Worm (Caenorhabditis elegans) whole organism, young adult: ENCODE data around the gene peb-1.
A peak's percentile ranks its signal among the peaks of the same experiment; 100 is the strongest.

Experiments used
- B0019.2 ChIP-seq: fragments of 200-800 bp; sonication (Bioruptor generic); conservative IDR thresholded peaks from 2 replicates; pipeline ENCODE4 v1.3.6; 2022; ENCODE audit warnings: missing genetic modification reagents, missing genetic modification characterization, missing compliant biosample characterization
- D2030.7 ChIP-seq: fragments of 200-800 bp; sonication (Bioruptor generic); IDR thresholded peaks from 2 replicates; pipeline ENCODE4 v1.3.6; 2022; ENCODE audit warnings: missing genetic modification reagents, missing genetic modification characterization, missing compliant biosample characterization
- F22D6.2 ChIP-seq: sonication (generic microtip); optimal IDR thresholded peaks from 2 replicates; lab custom pipeline; 2016; ENCODE audit warnings: mild to moderate bottlenecking, missing genetic modification characterization, missing compliant biosample characterization
- F23B12.7 ChIP-seq: sonication (generic microtip); optimal IDR thresholded peaks from 2 replicates; lab custom pipeline; 2017; ENCODE audit warnings: missing genetic modification characterization, mild to moderate bottlenecking, missing compliant biosample characterization, antibody characterized with exemption, moderate library complexity; ENCODE audit not compliant: insufficient read depth
- F37B4.10 ChIP-seq: fragments of 200-800 bp; sonication (Bioruptor generic); IDR thresholded peaks from 2 replicates; pipeline ENCODE4 v1.3.6; 2022; ENCODE audit warnings: missing genetic modification characterization, missing compliant biosample characterization
- F39B2.1 ChIP-seq: fragments of 200-800 bp; sonication (Bioruptor generic); IDR thresholded peaks from 2 replicates; pipeline ENCODE4 v1.3.6; 2022; ENCODE audit warnings: missing genetic modification reagents, missing genetic modification characterization, missing compliant biosample characterization
- Y95B8A.8 ChIP-seq: fragments of 200-800 bp; sonication (Bioruptor generic); IDR thresholded peaks from 2 replicates; pipeline ENCODE4 v1.3.6; 2022; ENCODE audit warnings: missing genetic modification reagents, missing genetic modification characterization, missing compliant biosample characterization
- ama-1 ChIP-seq, 3 experiments: fragments of 150-350 bp in 1 of 3; sonication (generic microtip) in 2 of 3; optimal IDR thresholded peaks; 2 replicates each; lab custom pipeline; 2014 to 2018; ENCODE audit warnings: missing biosample characterization in 2 of 3, missing genetic modification characterization in 2 of 3, missing genetic modification reagents in 2 of 3
- aptf-2 ChIP-seq: fragments of 200-800 bp; sonication (Bioruptor generic); conservative IDR thresholded peaks from 2 replicates; pipeline ENCODE4 v1.3.6; 2022; ENCODE audit warnings: missing genetic modification reagents, missing genetic modification characterization, missing compliant biosample characterization
- aptf-3 ChIP-seq: fragments of 200-800 bp; sonication (Bioruptor generic); IDR thresholded peaks from 2 replicates; pipeline ENCODE4 v1.3.6; 2022; ENCODE audit warnings: missing genetic modification characterization, missing compliant biosample characterization
- atf-7 ChIP-seq: sonication (generic microtip); optimal IDR thresholded peaks from 2 replicates; lab custom pipeline; 2017; ENCODE audit warnings: mild to moderate bottlenecking, missing genetic modification characterization, missing compliant biosample characterization
- athp-1 ChIP-seq: sonication (generic microtip); optimal IDR thresholded peaks from 2 replicates; lab custom pipeline; 2017; ENCODE audit warnings: mild to moderate bottlenecking, missing genetic modification characterization, missing compliant biosample characterization
- bed-2 ChIP-seq: fragments of 200-800 bp; sonication (Bioruptor generic); IDR thresholded peaks from 2 replicates; pipeline ENCODE4 v1.3.6; 2022; ENCODE audit warnings: missing genetic modification reagents, missing genetic modification characterization, missing compliant biosample characterization
- cebp-1 ChIP-seq, 2 experiments: fragments of 200-800 bp in 1 of 2; sonication (Bioruptor generic) in 1 of 2; sonication (generic microtip) in 1 of 2; IDR thresholded peaks in 1 of 2; optimal IDR thresholded peaks in 1 of 2; 2 replicates each; pipeline versions ENCODE4 v1.3.6 to Lab custom; 2017 to 2022; ENCODE audit warnings: missing compliant biosample characterization in 2 of 2, missing genetic modification characterization in 2 of 2, mild to moderate bottlenecking in 1 of 2, missing genetic modification reagents in 1 of 2, moderate library complexity in 1 of 2
- ceh-58 ChIP-seq: fragments of 200-800 bp; sonication (Bioruptor generic); IDR thresholded peaks from 2 replicates; pipeline ENCODE4 v1.3.6; 2022; ENCODE audit warnings: missing genetic modification characterization, missing compliant biosample characterization
- ceh-79 ChIP-seq: sonication (generic microtip); optimal IDR thresholded peaks from 2 replicates; lab custom pipeline; 2017; ENCODE audit warnings: mild to moderate bottlenecking, missing genetic modification characterization, missing compliant biosample characterization
- chd-7 ChIP-seq: sonication (generic microtip); optimal IDR thresholded peaks from 2 replicates; lab custom pipeline; 2016; ENCODE audit warnings: mild to moderate bottlenecking, missing genetic modification characterization, moderate library complexity, missing compliant biosample characterization
- dox-1 ChIP-seq: fragments of 200-800 bp; sonication (Bioruptor generic); IDR thresholded peaks from 2 replicates; pipeline ENCODE4 v1.3.6; 2022; ENCODE audit warnings: missing genetic modification reagents, missing genetic modification characterization, missing compliant biosample characterization
- egrh-3 ChIP-seq: fragments of 200-800 bp; sonication (Bioruptor generic); IDR thresholded peaks from 2 replicates; pipeline ENCODE4 v1.3.6; 2022; ENCODE audit warnings: missing genetic modification reagents, missing genetic modification characterization, missing compliant biosample characterization
- him-1 ChIP-seq: sonication (generic microtip); optimal IDR thresholded peaks from 2 replicates; lab custom pipeline; 2016; ENCODE audit warnings: missing genotype, missing genetic modification reagents, missing genetic modification characterization, missing compliant biosample characterization
- hmg-20 ChIP-seq: fragments of 200-800 bp; sonication (Bioruptor generic); IDR thresholded peaks from 2 replicates; pipeline ENCODE4 v1.3.6; 2022; ENCODE audit warnings: missing genetic modification reagents, missing genetic modification characterization, missing compliant biosample characterization
- hrde-1 ChIP-seq: sonication (generic microtip); optimal IDR thresholded peaks from 2 replicates; lab custom pipeline; 2016; ENCODE audit warnings: missing genetic modification characterization, mild to moderate bottlenecking, missing compliant biosample characterization, moderate library complexity, missing genotype, missing genetic modification reagents, borderline replicate concordance
- lag-1 ChIP-seq: fragments of 200-800 bp; sonication (Bioruptor generic); IDR thresholded peaks from 2 replicates; pipeline ENCODE4 v1.3.6; 2022; ENCODE audit warnings: missing genetic modification reagents, missing genetic modification characterization, missing compliant biosample characterization
- let-607 ChIP-seq, 2 experiments: fragments of 200-800 bp in 1 of 2; sonication (Bioruptor generic) in 1 of 2; sonication (generic microtip) in 1 of 2; optimal IDR thresholded peaks; 2 replicates each; lab custom pipeline; 2016 to 2018; ENCODE audit warnings: mild to moderate bottlenecking in 2 of 2, missing compliant biosample characterization in 2 of 2, missing genetic modification characterization in 2 of 2, moderate library complexity in 2 of 2, missing genotype in 1 of 2
- lin-26 ChIP-seq: fragments of 200-800 bp; sonication (Bioruptor generic); IDR thresholded peaks from 2 replicates; pipeline ENCODE4 v1.3.6; 2022; ENCODE audit warnings: missing genetic modification reagents, missing genetic modification characterization, missing compliant biosample characterization
- lin-54 ChIP-seq: fragments of 200-800 bp; sonication (Bioruptor generic); optimal IDR thresholded peaks from 2 replicates; lab custom pipeline; 2018; ENCODE audit warnings: mild to moderate bottlenecking, missing genetic modification characterization, missing compliant biosample characterization
- lir-1 ChIP-seq: fragments of 200-800 bp; sonication (Bioruptor generic); conservative IDR thresholded peaks from 2 replicates; pipeline ENCODE4 v1.3.6; 2022; ENCODE audit warnings: missing genetic modification reagents, missing genetic modification characterization, missing compliant biosample characterization
- madf-10 ChIP-seq: sonication (generic microtip); optimal IDR thresholded peaks from 2 replicates; lab custom pipeline; 2016; ENCODE audit warnings: mild to moderate bottlenecking, missing genetic modification characterization, missing compliant biosample characterization
- mcd-1 ChIP-seq: fragments of 200-800 bp; sonication (Bioruptor generic); IDR thresholded peaks from 2 replicates; pipeline ENCODE4 v1.3.6; 2022; ENCODE audit warnings: missing genetic modification reagents, missing genetic modification characterization, missing compliant biosample characterization
- mel-28 ChIP-seq: sonication (generic microtip); optimal IDR thresholded peaks from 2 replicates; lab custom pipeline; 2016; ENCODE audit warnings: borderline replicate concordance, mild to moderate bottlenecking, missing genetic modification characterization, missing compliant biosample characterization
- nfya-2 ChIP-seq: fragments of 200-800 bp; sonication (Bioruptor generic); IDR thresholded peaks from 2 replicates; pipeline ENCODE4 v1.3.6; 2022; ENCODE audit warnings: missing genetic modification reagents, missing genetic modification characterization, missing compliant biosample characterization
- nhr-120 ChIP-seq: fragments of 200-800 bp; sonication (Bioruptor generic); IDR thresholded peaks from 2 replicates; pipeline ENCODE4 v1.3.6; 2022; ENCODE audit warnings: missing genetic modification characterization, missing compliant biosample characterization
- nhr-90 ChIP-seq: sonication (generic microtip); optimal IDR thresholded peaks from 2 replicates; lab custom pipeline; 2016; ENCODE audit warnings: missing genotype, mild to moderate bottlenecking, missing genetic modification characterization, missing compliant biosample characterization
- pha-4 ChIP-seq: fragments of 150-350 bp; sonication (generic microtip); optimal IDR thresholded peaks from 2 replicates; lab custom pipeline; 2014; ENCODE audit warnings: missing biosample characterization, missing genetic modification reagents, missing genetic modification characterization
- rcor-1 ChIP-seq: fragments of 200-800 bp; sonication (Bioruptor generic); IDR thresholded peaks from 2 replicates; pipeline ENCODE4 v1.3.6; 2022; ENCODE audit warnings: missing genetic modification reagents, missing genetic modification characterization, missing compliant biosample characterization
- rec-8 ChIP-seq, 2 experiments: sonication (generic microtip); optimal IDR thresholded peaks; 2 replicates each; lab custom pipeline; 2016; ENCODE audit warnings: mild to moderate bottlenecking in 2 of 2, missing genetic modification characterization in 2 of 2, missing genetic modification reagents in 2 of 2, missing genotype in 2 of 2, missing biosample characterization in 1 of 2, missing compliant biosample characterization in 1 of 2, moderate library complexity in 1 of 2
- snpc-1.1 ChIP-seq: sonication (generic microtip); optimal IDR thresholded peaks from 2 replicates; lab custom pipeline; 2017; ENCODE audit warnings: missing genetic modification characterization, mild to moderate bottlenecking, missing compliant biosample characterization, antibody characterized with exemption, moderate library complexity, missing genotype, missing genetic modification reagents; ENCODE audit not compliant: insufficient read depth
- snpc-4 ChIP-seq, 5 experiments: fragments of 150-350 bp in 1 of 5; sonication (generic microtip) in 4 of 5; optimal IDR thresholded peaks; 2 replicates each; lab custom pipeline; 2014 to 2018; ENCODE audit warnings: missing genetic modification characterization in 5 of 5, missing biosample characterization in 3 of 5, antibody characterized with exemption in 2 of 5, mild to moderate bottlenecking in 2 of 5, missing compliant biosample characterization in 2 of 5, missing genotype in 2 of 5, moderate library complexity in 2 of 5, missing genetic modification reagents in 1 of 5
- somi-1 ChIP-seq: fragments of 200-800 bp; sonication (Bioruptor generic); optimal IDR thresholded peaks from 2 replicates; lab custom pipeline; 2018; ENCODE audit warnings: mild to moderate bottlenecking, missing genetic modification characterization, missing compliant biosample characterization
- tbx-9 ChIP-seq: sonication (generic microtip); optimal IDR thresholded peaks from 2 replicates; lab custom pipeline; 2016; ENCODE audit warnings: borderline replicate concordance, missing genetic modification characterization, inconsistent platforms, missing compliant biosample characterization
- unc-62 ChIP-seq: fragments of 150-350 bp; optimal IDR thresholded peaks from 2 replicates; lab custom pipeline; 2014; ENCODE audit warnings: missing biosample characterization, missing genetic modification reagents, missing genetic modification characterization
- zfh-2 ChIP-seq: fragments of 200-800 bp; sonication (Bioruptor generic); conservative IDR thresholded peaks from 2 replicates; pipeline ENCODE4 v1.3.6; 2022; ENCODE audit warnings: missing genetic modification reagents, missing genetic modification characterization, missing compliant biosample characterization
- zim-3 ChIP-seq: sonication (generic microtip); optimal IDR thresholded peaks from 2 replicates; lab custom pipeline; 2017; ENCODE audit warnings: mild to moderate bottlenecking, missing genetic modification characterization, moderate library complexity, missing compliant biosample characterization
- ztf-18 ChIP-seq: sonication (generic microtip); optimal IDR thresholded peaks from 2 replicates; lab custom pipeline; 2016; ENCODE audit warnings: missing genotype, mild to moderate bottlenecking, missing genetic modification characterization, missing compliant biosample characterization
- ztf-28 ChIP-seq: fragments of 200-800 bp; sonication (Bioruptor generic); IDR thresholded peaks from 2 replicates; pipeline ENCODE4 v1.3.6; 2022; ENCODE audit warnings: missing genetic modification reagents, missing genetic modification characterization, missing compliant biosample characterization

Gene peb-1

DNA sequence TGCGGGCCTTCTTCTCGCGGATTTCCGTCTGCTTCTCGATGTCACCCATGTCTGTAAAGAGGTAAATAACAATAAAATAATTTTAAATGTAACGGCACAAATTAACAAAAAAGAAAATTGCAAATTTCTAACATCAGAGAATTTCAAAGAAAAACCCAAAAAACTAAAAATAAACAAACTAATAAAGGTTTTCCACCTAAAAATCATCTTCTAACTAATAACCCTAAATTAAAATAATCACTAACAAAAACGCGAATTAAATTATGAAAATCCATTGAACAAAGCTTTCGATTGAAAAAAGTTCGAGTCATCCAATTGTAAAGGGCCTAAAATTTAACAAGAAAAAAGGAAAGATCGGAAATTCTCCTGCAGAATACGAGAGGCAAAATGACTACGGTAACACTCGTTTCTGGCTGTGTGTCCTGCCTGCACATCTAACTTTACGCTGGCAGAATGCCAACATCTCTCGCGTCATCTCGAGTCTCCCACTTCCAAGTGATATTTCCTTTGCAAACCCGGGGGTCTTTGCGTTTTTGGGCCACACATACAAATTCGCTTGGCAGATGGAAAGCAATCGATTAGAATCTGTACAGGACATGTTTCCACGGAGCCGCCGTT is 31.8 kb downstream of the peb-1 start, which contains the start of gene rpl-11.2 (continued):
- no peak for TF ChIP-seq aptf-2 (GFP tag; lab: Robert Waterston, UW)
- no peak for TF ChIP-seq bed-2 (GFP tag; lab: Robert Waterston, UW)
- peak; percentile 66; the same call in 1 of the 2 replicates for TF ChIP-seq lir-1
- no peak for TF ChIP-seq aptf-3 (GFP tag; lab: Robert Waterston, UW)
- peak; percentile 51; the same call in 1 of the 2 replicates for TF ChIP-seq cebp-1 (GFP tag; IDR thresholded peaks at IDR 0.05; lab: Robert Waterston, UW)
- no peak for TF ChIP-seq cebp-1 (tag; optimal IDR thresholded peaks at IDR 0.05; lab: Kevin White, UChicago)
- TF ChIP-seq Y95B8A.8 (GFP tag; lab: Robert Waterston, UW): no peak
- no peak for TF ChIP-seq rec-8 (tag; optimal IDR thresholded peaks at IDR 0.05; lab: Kevin White, UChicago)
- no peak for TF ChIP-seq F39B2.1 (GFP tag; lab: Robert Waterston, UW)
- peak; percentile 78; the same call in 1 of the 2 replicates for TF ChIP-seq mcd-1 (GFP tag; lab: Robert Waterston, UW)
- TF ChIP-seq somi-1: peak; percentile 66
- no peak for TF ChIP-seq D2030.7 (GFP tag; lab: Robert Waterston, UW)
- TF ChIP-seq lin-54 (GFP tag; lab: Kevin White, UChicago): peak; percentile 63
- TF ChIP-seq F22D6.2 (tag; lab: Kevin White, UChicago): peak; percentile 66
- peak; percentile 27 for TF ChIP-seq unc-62
- TF ChIP-seq B0019.2 (GFP tag; lab: Robert Waterston, UW): no peak
- TF ChIP-seq snpc-4 (GFP tag; optimal IDR thresholded peaks at IDR 0.05; lab: Kevin White, UChicago): peak; percentile 15
- peak in 3 of 4 experiments; percentile 35 to 69 (median 63) for TF ChIP-seq snpc-4 (tag; optimal IDR thresholded peaks at IDR 0.05; lab: Kevin White, UChicago)
- TF ChIP-seq zim-3 (tag; lab: Kevin White, UChicago): no peak
- TF ChIP-seq lag-1: no peak
- no peak for TF ChIP-seq ceh-79 (tag; lab: Kevin White, UChicago)
- peak; percentile 24 for TF ChIP-seq nhr-90 (tag; lab: Kevin White, UChicago)
- TF ChIP-seq him-1: no peak
- no peak for TF ChIP-seq snpc-1.1 (tag; lab: Kevin White, UChicago)
- TF ChIP-seq ztf-28 (GFP tag; lab: Robert Waterston, UW): no peak
- TF ChIP-seq tbx-9 (tag; lab: Kevin White, UChicago): no peak
- no peak for TF ChIP-seq egrh-3 (GFP tag; lab: Robert Waterston, UW)
- no peak for TF ChIP-seq F37B4.10 (GFP tag; lab: Robert Waterston, UW)
- TF ChIP-seq ceh-58 (GFP tag; lab: Robert Waterston, UW): no peak
- peak; percentile 82 for TF ChIP-seq madf-10 (tag; lab: Kevin White, UChicago)
- no peak for TF ChIP-seq zfh-2 (GFP tag; lab: Robert Waterston, UW)
- peak; percentile 97 for TF ChIP-seq pha-4 (tag; lab: Kevin White, UChicago)
- peak; percentile 45 for TF ChIP-seq ztf-18 (tag; lab: Kevin White, UChicago)
- no peak; the same call in 1 of the 2 replicates for TF ChIP-seq dox-1 (GFP tag; lab: Robert Waterston, UW)
- peak; percentile 74; the same call in 1 of the 2 replicates for TF ChIP-seq hmg-20 (GFP tag; lab: Robert Waterston, UW)
- peak; percentile 84 for TF ChIP-seq F23B12.7 (tag; lab: Kevin White, UChicago)
- TF ChIP-seq rcor-1 (GFP tag; lab: Robert Waterston, UW): peak; percentile 80
- TF ChIP-seq let-607 (tag; optimal IDR thresholded peaks at IDR 0.05; lab: Kevin White, UChicago): peak in 1 of 2 experiments; percentile 73
- no peak for TF ChIP-seq lin-26
- TF ChIP-seq hrde-1: no peak
- no peak for TF ChIP-seq athp-1
- TF ChIP-seq atf-7 (tag; lab: Kevin White, UChicago): peak; percentile 85
- no peak for TF ChIP-seq mel-28 (tag; lab: Kevin White, UChicago)
- no peak for TF ChIP-seq nhr-120 (GFP tag; lab: Robert Waterston, UW)
- no peak for TF ChIP-seq nfya-2
- no peak for TF ChIP-seq chd-7 (tag; lab: Kevin White, UChicago)
- no peak for TF ChIP-seq ama-1 (optimal IDR thresholded peaks at IDR 0.05; lab: Kevin White, UChicago)
- no peak for TF ChIP-seq ama-1 (GFP tag; optimal IDR thresholded peaks at IDR 0.05; lab: Kevin White, UChicago)
